Worm (Caenorhabditis elegans) whole organism, mixed stage, embryonic: ENCODE measurements around the gene fbxc-36.

ENCODE experiments used
- M03D4.4 ChIP-seq: sonication (generic microtip); optimal IDR thresholded peaks from 2 replicates; lab custom pipeline; 2017; ENCODE audit warnings: mild to moderate bottlenecking, missing genetic modification characterization, missing compliant biosample characterization
- bed-3 ChIP-seq: fragments of 200-800 bp; sonication (Bioruptor generic); optimal IDR thresholded peaks from 3 replicates; lab custom pipeline; 2018; ENCODE audit warnings: mild to moderate bottlenecking, missing genetic modification characterization, moderate library complexity, missing compliant biosample characterization
- ceh-39 ChIP-seq: fragments of 150-350 bp; optimal IDR thresholded peaks from 2 replicates; lab custom pipeline; 2014; ENCODE audit warnings: missing biosample characterization, missing genetic modification characterization
- ceh-43 ChIP-seq: fragments of 200-800 bp; sonication (Bioruptor generic); optimal IDR thresholded peaks from 2 replicates; lab custom pipeline; 2018; ENCODE audit warnings: mild to moderate bottlenecking, missing genetic modification characterization, moderate library complexity, missing compliant biosample characterization
- ceh-83 ChIP-seq: fragments of 200-800 bp; sonication (Bioruptor generic); optimal IDR thresholded peaks from 2 replicates; lab custom pipeline; 2018; ENCODE audit warnings: mild to moderate bottlenecking, missing genetic modification characterization, missing compliant biosample characterization
- cnd-1 ChIP-seq: fragments of 200-800 bp; sonication (Bioruptor generic); optimal IDR thresholded peaks from 2 replicates; lab custom pipeline; 2018; ENCODE audit warnings: mild to moderate bottlenecking, missing genetic modification characterization, missing compliant biosample characterization
- elt-1 ChIP-seq: sonication (generic microtip); optimal IDR thresholded peaks from 2 replicates; lab custom pipeline; 2017; ENCODE audit warnings: missing genetic modification characterization, mild to moderate bottlenecking, missing compliant biosample characterization, antibody characterized with exemption, moderate library complexity, borderline replicate concordance; ENCODE audit not compliant: insufficient read depth
- elt-3 ChIP-seq: fragments of 150-350 bp; optimal IDR thresholded peaks from 2 replicates; lab custom pipeline; 2014; ENCODE audit warnings: missing biosample characterization, missing genetic modification characterization
- flh-1 ChIP-seq: fragments of 200-800 bp; sonication (Bioruptor generic); optimal IDR thresholded peaks from 2 replicates; lab custom pipeline; 2018; ENCODE audit warnings: mild to moderate bottlenecking, missing genetic modification characterization, moderate library complexity, missing compliant biosample characterization
- ham-2 ChIP-seq: fragments of 200-800 bp; sonication (Bioruptor generic); optimal IDR thresholded peaks from 2 replicates; lab custom pipeline; 2018; ENCODE audit warnings: mild to moderate bottlenecking, missing genetic modification characterization, missing compliant biosample characterization
- lin-13 ChIP-seq: fragments of 150-350 bp; optimal IDR thresholded peaks from 2 replicates; lab custom pipeline; 2014; ENCODE audit warnings: missing biosample characterization, missing genetic modification characterization
- lin-32 ChIP-seq: fragments of 200-800 bp; sonication (Bioruptor generic); optimal IDR thresholded peaks from 2 replicates; lab custom pipeline; 2018; ENCODE audit warnings: mild to moderate bottlenecking, missing genetic modification characterization, missing compliant biosample characterization
- lsy-2 ChIP-seq: fragments of 150-350 bp; optimal IDR thresholded peaks from 2 replicates; lab custom pipeline; 2014; ENCODE audit warnings: missing biosample characterization, missing genetic modification characterization
- mep-1 ChIP-seq: fragments of 150-350 bp; optimal IDR thresholded peaks from 2 replicates; lab custom pipeline; 2017; ENCODE audit warnings: missing biosample characterization, missing genetic modification reagents, missing genetic modification characterization, inconsistent platforms
- mls-2 ChIP-seq: sonication (generic microtip); optimal IDR thresholded peaks from 2 replicates; lab custom pipeline; 2016; ENCODE audit warnings: mild to moderate bottlenecking, missing genetic modification characterization, moderate library complexity, missing compliant biosample characterization
- nhr-12 ChIP-seq: fragments of 150-350 bp; optimal IDR thresholded peaks from 2 replicates; lab custom pipeline; 2014; ENCODE audit warnings: missing biosample characterization, missing genetic modification characterization
- nhr-2 ChIP-seq: fragments of 150-350 bp; optimal IDR thresholded peaks from 2 replicates; lab custom pipeline; 2014; ENCODE audit warnings: missing biosample characterization, missing genetic modification characterization
- nhr-237 ChIP-seq: fragments of 150-350 bp; optimal IDR thresholded peaks from 2 replicates; lab custom pipeline; 2014; ENCODE audit warnings: missing biosample characterization, missing genetic modification characterization
- nhr-28 ChIP-seq: fragments of 150-350 bp; optimal IDR thresholded peaks from 2 replicates; lab custom pipeline; 2014; ENCODE audit warnings: missing biosample characterization, missing genetic modification characterization
- nhr-76 ChIP-seq: sonication (generic microtip); optimal IDR thresholded peaks from 2 replicates; lab custom pipeline; 2017; ENCODE audit warnings: missing biosample characterization, missing genetic modification characterization
- pha-4 ChIP-seq: fragments of 150-350 bp; optimal IDR thresholded peaks from 2 replicates; lab custom pipeline; 2018; ENCODE audit warnings: missing biosample characterization, missing genetic modification reagents, missing genetic modification characterization
- sem-2 ChIP-seq: fragments of 200-800 bp; sonication (Bioruptor generic); optimal IDR thresholded peaks from 2 replicates; lab custom pipeline; 2018; ENCODE audit warnings: mild to moderate bottlenecking, missing genetic modification characterization, missing compliant biosample characterization
- snpc-4 ChIP-seq: fragments of 150-350 bp; optimal IDR thresholded peaks from 2 replicates; lab custom pipeline; 2014; ENCODE audit warnings: missing biosample characterization, missing genetic modification characterization
- sptf-1 ChIP-seq: sonication (generic microtip); optimal IDR thresholded peaks from 2 replicates; lab custom pipeline; 2017; ENCODE audit warnings: mild to moderate bottlenecking, missing genetic modification characterization, moderate library complexity, missing compliant biosample characterization
- unc-120 ChIP-seq: sonication (generic microtip); optimal IDR thresholded peaks from 2 replicates; lab custom pipeline; 2017; ENCODE audit warnings: missing genetic modification characterization, missing compliant biosample characterization; ENCODE audit not compliant: poor library complexity, severe bottlenecking
- unc-39 ChIP-seq: fragments of 150-350 bp; optimal IDR thresholded peaks from 2 replicates; lab custom pipeline; 2014; ENCODE audit warnings: missing biosample characterization, missing genetic modification characterization
- unc-62 ChIP-seq: fragments of 150-350 bp; optimal IDR thresholded peaks from 2 replicates; lab custom pipeline; 2014; ENCODE audit warnings: missing biosample characterization, missing genetic modification reagents, missing genetic modification characterization
- zip-8 ChIP-seq: fragments of 150-350 bp; optimal IDR thresholded peaks from 2 replicates; lab custom pipeline; 2014; ENCODE audit warnings: missing biosample characterization, missing genetic modification characterization
- ztf-11 ChIP-seq: fragments of 150-350 bp; optimal IDR thresholded peaks from 2 replicates; lab custom pipeline; 2014; ENCODE audit warnings: missing biosample characterization, missing genetic modification characterization

fbxc-36 gene

DNA sequence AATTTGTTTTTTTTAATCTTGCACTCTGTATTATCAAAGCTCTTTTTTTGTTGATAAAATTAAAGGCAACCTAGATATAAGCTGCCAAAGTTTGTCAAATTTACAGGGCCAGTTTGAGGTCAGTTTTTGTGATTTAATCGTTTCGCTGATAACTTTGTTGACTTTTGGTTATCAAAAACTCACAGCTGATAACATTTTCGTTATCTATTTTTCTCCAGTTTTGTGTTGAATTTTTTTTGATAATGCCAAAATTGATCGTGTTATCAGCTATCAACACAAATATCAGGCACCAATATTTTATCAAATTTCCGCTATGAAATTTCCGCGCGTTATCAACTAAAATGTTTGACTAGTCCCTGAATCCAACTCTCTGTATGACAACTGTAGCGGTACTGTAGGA, 25.6 kb upstream of the fbxc-36 start:
- TF ChIP-seq unc-39 (tag; lab: Kevin White, UChicago) (no peak), sem-2 (GFP tag; lab: Kevin White, UChicago) (no peak), elt-1 (tag; lab: Kevin White, UChicago) (no peak), nhr-76 (tag; lab: Kevin White, UChicago) (no peak), M03D4.4 (no peak), unc-120 (tag; lab: Kevin White, UChicago) (no peak), pha-4 (no peak), unc-62 (GFP tag; lab: Kevin White, UChicago) (no peak), ham-2 (GFP tag; lab: Kevin White, UChicago) (no peak)
- TF ChIP-seq, all 35 proteins: peak for 0

DNA sequence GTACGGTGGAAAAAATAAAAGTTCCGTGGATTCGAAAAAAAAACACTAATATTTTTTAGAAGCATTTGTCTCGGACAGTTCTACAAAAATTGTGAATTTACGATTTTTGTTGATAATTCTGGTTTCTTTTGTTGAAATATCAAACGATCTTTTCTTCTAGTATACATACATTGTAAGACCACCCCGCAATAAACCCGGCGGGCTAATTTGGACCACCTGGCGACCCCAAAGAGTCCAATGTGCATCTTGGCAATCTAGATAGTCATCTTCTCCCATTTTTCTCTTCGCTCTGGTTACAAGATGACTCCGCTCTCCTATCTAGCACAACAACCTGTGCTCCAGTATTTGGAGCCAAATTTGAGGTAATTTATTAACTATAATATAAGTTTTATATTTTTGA, 25.0 kb upstream of the fbxc-36 start, which contains the start of gene fbxc-29:
Gene fbxc-29 (plus strand): TSS at position 301 of the 400 bp plus-strand sequence.
- no peak for TF ChIP-seq cnd-1 (tag; lab: Kevin White, UChicago)
- TF ChIP-seq nhr-2 (tag; lab: Kevin White, UChicago) = no peak
- TF ChIP-seq nhr-76 (tag; lab: Kevin White, UChicago) = no peak
- TF ChIP-seq elt-3 = no peak
- TF ChIP-seq lin-13 (tag; lab: Kevin White, UChicago) = no peak
- no peak for TF ChIP-seq unc-39 (tag; lab: Kevin White, UChicago)
- TF ChIP-seq ceh-39 (tag; lab: Kevin White, UChicago) = no peak
- no peak for TF ChIP-seq ceh-83 (GFP tag; lab: Kevin White, UChicago)
- no peak for TF ChIP-seq lin-32 (GFP tag; lab: Kevin White, UChicago)
- TF ChIP-seq mep-1 (tag; lab: Kevin White, UChicago) = no peak

DNA sequence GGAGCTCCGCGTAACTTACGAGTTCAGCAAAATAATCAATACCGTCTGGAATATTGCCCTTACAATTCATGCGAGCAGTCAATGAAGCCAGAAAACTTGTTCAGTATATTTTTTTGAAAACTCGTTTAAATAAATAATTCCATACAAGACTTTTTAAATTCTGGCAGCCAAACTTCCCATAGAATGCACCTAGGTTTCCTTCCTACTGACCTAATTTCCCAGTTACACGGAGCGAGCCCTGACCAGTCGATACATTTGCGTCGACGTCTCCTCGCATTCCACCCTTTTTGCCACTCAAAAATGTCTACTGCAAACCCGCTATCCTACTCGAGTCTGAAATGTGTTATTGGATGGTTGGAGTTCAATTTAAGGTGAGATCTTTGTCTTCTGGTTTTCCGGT, 23.5 kb upstream of the fbxc-36 start, which contains the start of gene fbxc-30:
Gene fbxc-30 (plus strand): TSS at position 301 of the 400 bp plus-strand sequence.
- TF ChIP-seq elt-1 (tag; lab: Kevin White, UChicago) (no peak), bed-3 (GFP tag; lab: Kevin White, UChicago) (no peak), ceh-39 (tag; lab: Kevin White, UChicago) (no peak), ceh-83 (GFP tag; lab: Kevin White, UChicago) (no peak), unc-120 (tag; lab: Kevin White, UChicago) (no peak), snpc-4 (no peak), flh-1 (no peak), M03D4.4 (no peak), nhr-12 (tag; lab: Kevin White, UChicago) (no peak), nhr-28 (tag; lab: Kevin White, UChicago) (no peak), lsy-2 (no peak), pha-4 (no peak), nhr-237 (tag; lab: Kevin White, UChicago) (no peak), mls-2 (tag; lab: Kevin White, UChicago) (no peak), sptf-1 (tag; lab: Kevin White, UChicago) (no peak), nhr-76 (tag; lab: Kevin White, UChicago) (no peak), ceh-43 (GFP tag; lab: Kevin White, UChicago) (no peak)

- no peak for TF ChIP-seq ceh-83 (GFP tag; lab: Kevin White, UChicago)
- TF ChIP-seq bed-3 (GFP tag; lab: Kevin White, UChicago) = no peak
- TF ChIP-seq, all 35 proteins: peak for 0
Measured at ce11 chrII:920326-920725, 20.5 kb upstream of the fbxc-36 start.

DNA sequence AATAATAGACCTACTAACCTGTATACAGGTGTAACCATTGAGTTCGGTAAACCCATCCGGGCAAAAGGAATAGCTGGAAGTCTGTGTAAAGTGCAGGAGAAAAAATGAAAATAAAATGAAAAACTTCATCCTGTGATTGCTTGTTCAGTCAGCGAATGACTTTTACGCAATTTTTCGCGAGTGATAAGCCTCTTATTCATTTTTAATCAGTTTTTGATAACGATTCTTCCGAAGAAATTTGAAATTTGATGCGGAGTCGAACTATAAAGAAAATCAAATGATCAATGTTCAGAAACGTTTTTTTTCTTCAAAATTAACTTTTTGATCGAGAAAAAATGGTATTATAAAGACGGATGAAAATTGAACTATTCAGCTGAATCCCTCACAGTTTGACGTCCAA, 18.0 kb upstream of the fbxc-36 start:
- no peak for TF ChIP-seq pha-4
- TF ChIP-seq ceh-43 (GFP tag; lab: Kevin White, UChicago) = no peak
- no peak for TF ChIP-seq mep-1 (tag; lab: Kevin White, UChicago)
- no peak for TF ChIP-seq lin-32 (GFP tag; lab: Kevin White, UChicago)
- no peak for TF ChIP-seq unc-39 (tag; lab: Kevin White, UChicago)
- no peak for TF ChIP-seq lin-13 (tag; lab: Kevin White, UChicago)
- no peak for TF ChIP-seq zip-8 (tag; lab: Kevin White, UChicago)

- TF ChIP-seq ztf-11 (no peak), flh-1 (no peak), ceh-43 (GFP tag; lab: Kevin White, UChicago) (no peak), M03D4.4 (no peak)
Measured at ce11 chrII:923521-923920, 17.3 kb upstream of the fbxc-36 start, which contains the start of gene fbxc-28. Gene fbxc-28, plus strand, starts transcription at chrII:923821.
